Worm (Caenorhabditis elegans) whole organism, L2 larva: Measurements from ENCODE around the gene pqn-39.

Source experiments
- C34F6.9 ChIP-seq: fragments of 150-350 bp; optimal IDR thresholded peaks from 2 replicates; lab custom pipeline; 2014; ENCODE audit warnings: missing biosample characterization, missing genetic modification characterization
- F13H6.1 ChIP-seq: sonication (generic microtip); optimal IDR thresholded peaks from 2 replicates; lab custom pipeline; 2016; ENCODE audit warnings: missing genetic modification characterization, missing compliant biosample characterization
- R02D3.7 ChIP-seq: fragments of 150-350 bp; optimal IDR thresholded peaks from 2 replicates; lab custom pipeline; 2014; ENCODE audit warnings: missing biosample characterization, missing genetic modification characterization
- Y55F3AM.14 ChIP-seq: fragments of 200-800 bp; sonication (Bioruptor generic); optimal IDR thresholded peaks from 2 replicates; lab custom pipeline; 2018; ENCODE audit warnings: mild to moderate bottlenecking, missing genetic modification characterization, missing compliant biosample characterization
- ZK546.5 ChIP-seq: sonication (generic microtip); optimal IDR thresholded peaks from 2 replicates; lab custom pipeline; 2017; ENCODE audit warnings: missing biosample characterization, missing genetic modification characterization
- alr-1 ChIP-seq: fragments of 150-350 bp; optimal IDR thresholded peaks from 2 replicates; lab custom pipeline; 2014; ENCODE audit warnings: missing biosample characterization, missing genetic modification characterization
- aly-2 ChIP-seq: fragments of 150-350 bp; optimal IDR thresholded peaks from 2 replicates; lab custom pipeline; 2014; ENCODE audit warnings: missing biosample characterization, missing genetic modification characterization
- ama-1 ChIP-seq: fragments of 150-350 bp; optimal IDR thresholded peaks from 2 replicates; lab custom pipeline; 2018; ENCODE audit warnings: inconsistent platforms
- blmp-1 ChIP-seq: sonication (generic microtip); optimal IDR thresholded peaks from 2 replicates; lab custom pipeline; 2017; ENCODE audit warnings: missing genetic modification characterization, mild to moderate bottlenecking, missing compliant biosample characterization, antibody characterized with exemption, moderate library complexity; ENCODE audit not compliant: insufficient read depth
- ceh-16 ChIP-seq: fragments of 150-350 bp; optimal IDR thresholded peaks from 2 replicates; lab custom pipeline; 2014; ENCODE audit warnings: missing biosample characterization, missing genetic modification characterization
- ceh-82 ChIP-seq: fragments of 150-350 bp; optimal IDR thresholded peaks from 2 replicates; lab custom pipeline; 2014; ENCODE audit warnings: missing biosample characterization, missing genetic modification characterization
- crh-2 ChIP-seq: sonication (generic microtip); optimal IDR thresholded peaks from 2 replicates; lab custom pipeline; 2017; ENCODE audit warnings: missing biosample characterization, missing genetic modification characterization
- dmd-4 ChIP-seq: sonication (generic microtip); optimal IDR thresholded peaks from 2 replicates; lab custom pipeline; 2017; ENCODE audit warnings: missing biosample characterization, missing genetic modification characterization
- egl-27 ChIP-seq: sonication (generic microtip); optimal IDR thresholded peaks from 3 replicates; lab custom pipeline; 2017; ENCODE audit warnings: missing biosample characterization, missing genetic modification reagents, missing genetic modification characterization
- elt-1 ChIP-seq: fragments of 150-350 bp; optimal IDR thresholded peaks from 2 replicates; lab custom pipeline; 2014; ENCODE audit warnings: missing biosample characterization, missing genetic modification characterization
- elt-3 ChIP-seq: sonication (generic microtip); optimal IDR thresholded peaks from 2 replicates; lab custom pipeline; 2017; ENCODE audit warnings: missing biosample characterization, missing genetic modification characterization
- fos-1 ChIP-seq: fragments of 150-350 bp; optimal IDR thresholded peaks from 2 replicates; lab custom pipeline; 2014; ENCODE audit warnings: missing biosample characterization, missing genetic modification characterization
- gmeb-1 ChIP-seq: fragments of 150-350 bp; optimal IDR thresholded peaks from 2 replicates; lab custom pipeline; 2014; ENCODE audit warnings: missing biosample characterization, missing genetic modification characterization
- lin-11 ChIP-seq: fragments of 150-350 bp; sonication (generic microtip); optimal IDR thresholded peaks from 2 replicates; lab custom pipeline; 2014; ENCODE audit warnings: missing biosample characterization, missing genetic modification characterization, inconsistent platforms, mixed read lengths
- lin-13 ChIP-seq: fragments of 150-350 bp; optimal IDR thresholded peaks from 2 replicates; lab custom pipeline; 2014; ENCODE audit warnings: missing biosample characterization, missing genetic modification reagents, missing genetic modification characterization
- lin-39 ChIP-seq: fragments of 150-350 bp; optimal IDR thresholded peaks from 2 replicates; lab custom pipeline; 2014; ENCODE audit warnings: missing biosample characterization, missing genetic modification reagents, missing genetic modification characterization
- lsy-2 ChIP-seq, 2 experiments: fragments of 150-350 bp in 1 of 2; sonication (generic microtip) in 1 of 2; optimal IDR thresholded peaks; 2 replicates each; lab custom pipeline; 2014 to 2017; ENCODE audit warnings: missing biosample characterization in 2 of 2, missing genetic modification characterization in 2 of 2
- mab-5 ChIP-seq: fragments of 150-350 bp; optimal IDR thresholded peaks from 2 replicates; lab custom pipeline; 2014; ENCODE audit warnings: missing biosample characterization, missing genetic modification characterization
- mbf-1 ChIP-seq: sonication (generic microtip); optimal IDR thresholded peaks from 2 replicates; lab custom pipeline; 2017; ENCODE audit warnings: missing biosample characterization, missing genetic modification characterization
- mdl-1 ChIP-seq, 2 experiments: fragments of 150-350 bp in 1 of 2; sonication (generic microtip) in 1 of 2; optimal IDR thresholded peaks; 2 replicates each; lab custom pipeline; 2017; ENCODE audit warnings: missing biosample characterization in 2 of 2, missing genetic modification characterization in 2 of 2
- nhr-10 ChIP-seq: sonication (generic microtip); optimal IDR thresholded peaks from 2 replicates; lab custom pipeline; 2017; ENCODE audit warnings: missing biosample characterization, missing genetic modification characterization
- nhr-11 ChIP-seq: fragments of 150-350 bp; optimal IDR thresholded peaks from 2 replicates; lab custom pipeline; 2014; ENCODE audit warnings: missing biosample characterization, missing genetic modification characterization
- nhr-12 ChIP-seq: fragments of 150-350 bp; optimal IDR thresholded peaks from 2 replicates; lab custom pipeline; 2014; ENCODE audit warnings: missing biosample characterization, missing genetic modification characterization
- nhr-129 ChIP-seq: fragments of 150-350 bp; optimal IDR thresholded peaks from 2 replicates; lab custom pipeline; 2014; ENCODE audit warnings: missing biosample characterization, missing genetic modification characterization
- nhr-21 ChIP-seq: fragments of 150-350 bp; optimal IDR thresholded peaks from 2 replicates; lab custom pipeline; 2014; ENCODE audit warnings: missing biosample characterization, missing genetic modification characterization
- nhr-23 ChIP-seq: fragments of 150-350 bp; optimal IDR thresholded peaks from 2 replicates; lab custom pipeline; 2014; ENCODE audit warnings: missing biosample characterization, missing genetic modification reagents, missing genetic modification characterization
- nhr-237 ChIP-seq: fragments of 150-350 bp; optimal IDR thresholded peaks from 2 replicates; lab custom pipeline; 2014; ENCODE audit warnings: missing biosample characterization, missing genetic modification characterization
- nhr-25 ChIP-seq: fragments of 150-350 bp; sonication (generic microtip); optimal IDR thresholded peaks from 3 replicates; lab custom pipeline; 2014; ENCODE audit warnings: missing biosample characterization, missing genetic modification characterization
- nhr-6 ChIP-seq: fragments of 150-350 bp; optimal IDR thresholded peaks from 2 replicates; lab custom pipeline; 2014; ENCODE audit warnings: missing biosample characterization, missing genetic modification characterization
- nhr-77 ChIP-seq: fragments of 150-350 bp; optimal IDR thresholded peaks from 2 replicates; lab custom pipeline; 2014; ENCODE audit warnings: missing biosample characterization, missing genetic modification characterization
- peb-1 ChIP-seq: fragments of 150-350 bp; optimal IDR thresholded peaks from 2 replicates; lab custom pipeline; 2014; ENCODE audit warnings: missing biosample characterization, missing genetic modification characterization
- sem-4 ChIP-seq: fragments of 150-350 bp; optimal IDR thresholded peaks from 2 replicates; lab custom pipeline; 2014; ENCODE audit warnings: missing biosample characterization, missing genetic modification reagents, missing genetic modification characterization
- skn-1 ChIP-seq: sonication (generic microtip); optimal IDR thresholded peaks from 2 replicates; lab custom pipeline; 2017; ENCODE audit warnings: missing biosample characterization, missing genetic modification characterization
- sma-3 ChIP-seq: sonication (generic microtip); optimal IDR thresholded peaks from 2 replicates; lab custom pipeline; 2016; ENCODE audit warnings: missing genetic modification reagents, missing genetic modification characterization, missing compliant biosample characterization
- sma-9 ChIP-seq, 2 experiments: fragments of 150-350 bp in 1 of 2; sonication (generic microtip) in 1 of 2; optimal IDR thresholded peaks; 2 replicates each; lab custom pipeline; 2014 to 2016; ENCODE audit warnings: missing genetic modification characterization in 2 of 2, mild to moderate bottlenecking in 1 of 2, missing biosample characterization in 1 of 2, missing compliant biosample characterization in 1 of 2, missing genetic modification reagents in 1 of 2, moderate library complexity in 1 of 2
- snpc-4 ChIP-seq: fragments of 150-350 bp; optimal IDR thresholded peaks from 2 replicates; lab custom pipeline; 2014; ENCODE audit warnings: missing biosample characterization, missing genetic modification characterization
- unc-39 ChIP-seq: fragments of 150-350 bp; optimal IDR thresholded peaks from 2 replicates; lab custom pipeline; 2014; ENCODE audit warnings: missing biosample characterization, missing genetic modification characterization
- unc-55 ChIP-seq: fragments of 150-350 bp; sonication (generic microtip); optimal IDR thresholded peaks from 3 replicates; lab custom pipeline; 2014; ENCODE audit warnings: missing biosample characterization, missing genetic modification reagents, missing genetic modification characterization
- unc-62 ChIP-seq: fragments of 150-350 bp; optimal IDR thresholded peaks from 2 replicates; lab custom pipeline; 2014; ENCODE audit warnings: missing biosample characterization, missing genetic modification reagents, missing genetic modification characterization
- zag-1 ChIP-seq: fragments of 150-350 bp; optimal IDR thresholded peaks from 2 replicates; lab custom pipeline; 2014; ENCODE audit warnings: missing biosample characterization, missing genetic modification characterization
- ztf-1 ChIP-seq: fragments of 200-800 bp; sonication (Bioruptor generic); conservative IDR thresholded peaks from 2 replicates; pipeline ENCODE4 v1.3.6; 2022; ENCODE audit warnings: missing genetic modification characterization, missing compliant biosample characterization
- ztf-11 ChIP-seq: sonication (generic microtip); optimal IDR thresholded peaks from 2 replicates; lab custom pipeline; 2017; ENCODE audit warnings: missing biosample characterization, missing genetic modification characterization
- ztf-4 ChIP-seq: fragments of 150-350 bp; optimal IDR thresholded peaks from 2 replicates; lab custom pipeline; 2014; ENCODE audit warnings: missing biosample characterization, missing genetic modification characterization

pqn-39 gene

ce11 chrX:13926029-13926428 lies 42.4 kb downstream of the pqn-39 start, which contains the start of gene meg-2:
meg-2 (minus strand) TSS chrX:13926129.
- TF ChIP-seq alr-1 (tag; lab: Kevin White, UChicago): no peak
- no peak for TF ChIP-seq nhr-77 (tag; lab: Kevin White, UChicago)
- no peak for TF ChIP-seq unc-62
- no peak for TF ChIP-seq mab-5 (tag; lab: Kevin White, UChicago)
- no peak for TF ChIP-seq elt-1 (tag; lab: Kevin White, UChicago)
- TF ChIP-seq ceh-16: no peak
- TF ChIP-seq nhr-237 (tag; lab: Kevin White, UChicago): no peak
- TF ChIP-seq nhr-23: no peak
- TF ChIP-seq crh-2 (tag; lab: Kevin White, UChicago): no peak
- TF ChIP-seq ama-1 (lab: Kevin White, UChicago): no peak

- TF ChIP-seq egl-27 (tag; lab: Kevin White, UChicago) (peak; percentile 83), Y55F3AM.14 (GFP tag; lab: Kevin White, UChicago) (no peak), unc-55 (GFP tag; lab: Kevin White, UChicago) (peak; percentile 18), gmeb-1 (tag; lab: Kevin White, UChicago) (peak; percentile 31), ceh-16 (peak; percentile 52), snpc-4 (tag; lab: Kevin White, UChicago) (no peak), ztf-4 (peak; percentile 10), peb-1 (no peak), elt-3 (tag; lab: Kevin White, UChicago) (no peak), skn-1 (tag; lab: Kevin White, UChicago) (no peak), nhr-129 (tag; lab: Kevin White, UChicago) (peak; percentile 53), unc-39 (tag; lab: Kevin White, UChicago) (no peak), nhr-6 (tag; lab: Kevin White, UChicago) (peak; percentile 78), nhr-237 (tag; lab: Kevin White, UChicago) (no peak), F13H6.1 (peak; percentile 60), ceh-82 (tag; lab: Kevin White, UChicago) (no peak), elt-1 (tag; lab: Kevin White, UChicago) (no peak), sma-9 (GFP tag; optimal IDR thresholded peaks at IDR 0.05; lab: Kevin White, UChicago) (peak; percentile 50), sma-9 (tag; optimal IDR thresholded peaks at IDR 0.05; lab: Kevin White, UChicago) (no peak), unc-62 (no peak), mbf-1 (tag; lab: Kevin White, UChicago) (no peak), lin-11 (no peak), sma-3 (GFP tag; lab: Kevin White, UChicago) (peak; percentile 86), nhr-23 (no peak), ama-1 (lab: Kevin White, UChicago) (no peak), mdl-1 (tag; optimal IDR thresholded peaks at IDR 0.05; lab: Kevin White, UChicago) (no peak), lin-13 (GFP tag; lab: Kevin White, UChicago) (peak; percentile 40), nhr-77 (tag; lab: Kevin White, UChicago) (no peak), nhr-11 (tag; lab: Kevin White, UChicago) (no peak), mab-5 (tag; lab: Kevin White, UChicago) (no peak), sem-4 (tag; lab: Kevin White, UChicago) (peak; percentile 88), dmd-4 (tag; lab: Kevin White, UChicago) (no peak), ZK546.5 (tag; lab: Kevin White, UChicago) (no peak), C34F6.9 (tag; lab: Kevin White, UChicago) (peak; percentile 28), aly-2 (tag; lab: Kevin White, UChicago) (no peak), lsy-2 (tag; optimal IDR thresholded peaks at IDR 0.05; lab: Kevin White, UChicago) (peak in 1 of 2 experiments; percentile 38), nhr-25 (tag; lab: Kevin White, UChicago) (peak; percentile 94), blmp-1 (tag; lab: Kevin White, UChicago) (peak; percentile 33), nhr-12 (tag; lab: Kevin White, UChicago) (no peak), crh-2 (tag; lab: Kevin White, UChicago) (peak; percentile 74), lin-39 (no peak), nhr-10 (no peak), alr-1 (tag; lab: Kevin White, UChicago) (no peak), zag-1 (tag; lab: Kevin White, UChicago) (no peak), nhr-21 (tag; lab: Kevin White, UChicago) (peak; percentile 59), ztf-1 (GFP tag; lab: Robert Waterston, UW) (no peak), fos-1 (peak; percentile 27), R02D3.7 (tag; lab: Kevin White, UChicago) (no peak), ztf-11 (no peak)
These were observed 48.0 kb downstream of the pqn-39 start for ce11 chrX:13920374-13920986.
